Fruit fly (Drosophila melanogaster): ENCODE results near the gene GATAd.
A peak's percentile ranks its signal among the peaks of the same experiment; 100 is the strongest.

GATAd gene

DNA sequence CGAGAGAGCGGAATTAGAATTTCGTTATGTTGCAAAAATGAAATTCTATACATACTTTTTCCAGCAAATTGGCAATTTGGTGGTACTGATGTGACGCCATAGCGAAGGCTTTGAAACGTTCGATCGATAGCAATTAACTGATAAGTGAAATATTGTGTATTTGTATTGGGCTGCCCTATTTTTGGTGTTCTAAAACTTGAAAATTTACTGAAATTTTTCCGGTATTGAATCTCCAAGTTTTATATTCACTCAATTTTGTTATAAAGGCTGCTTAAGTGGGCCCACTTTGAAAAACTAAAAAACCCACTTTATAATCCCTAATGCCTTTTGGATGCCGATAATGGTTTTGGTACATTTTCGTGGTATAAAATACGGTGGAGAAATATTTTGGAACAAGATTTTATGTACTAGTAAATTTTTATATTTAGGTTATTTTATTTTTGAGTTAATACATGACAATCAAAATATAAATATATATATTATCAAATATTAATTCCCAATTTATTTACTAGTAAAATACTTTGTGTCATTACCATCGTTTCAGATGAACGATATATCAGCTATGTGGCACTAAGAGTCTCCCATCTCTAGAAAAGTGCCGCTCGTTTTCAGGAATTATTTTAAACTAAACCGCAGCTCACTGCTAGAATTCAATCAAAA, 29.0 kb downstream of the GATAd start, which contains the start of the genes Cand1 and pim (continued):
- TF ChIP-seq hkb (optimal IDR thresholded peaks at IDR 0.05) = no peak
- TF ChIP-seq hkb (GFP tag; IDR thresholded peaks at IDR 0.05) = no peak
- TF ChIP-seq YL-1 (GFP tag; optimal IDR thresholded peaks at IDR 0.05) = peak; percentile 52
- TF ChIP-seq CG13296 (GFP tag; optimal IDR thresholded peaks at IDR 0.05) = no peak
- no peak for TF ChIP-seq CG11504 (tag; optimal IDR thresholded peaks at IDR 0.05)
- no peak for TF ChIP-seq sob (GFP tag; IDR thresholded peaks at IDR 0.05)
- no peak for TF ChIP-seq Taf1 (GFP tag; IDR thresholded peaks at IDR 0.05)
- TF ChIP-seq CG8944 (GFP tag; optimal IDR thresholded peaks at IDR 0.05) = no peak
- no peak for TF ChIP-seq CTCF (GFP tag; optimal IDR thresholded peaks at IDR 0.05)
- no peak for TF ChIP-seq Dad (GFP tag; optimal IDR thresholded peaks at IDR 0.05)
- peak; percentile 80 for TF ChIP-seq Scr (GFP tag; IDR thresholded peaks at IDR 0.05; ENCODE audit: partially characterized antibody)
- no peak for TF ChIP-seq wdn (GFP tag; IDR thresholded peaks at IDR 0.05)
- peak; percentile 3 for TF ChIP-seq Fer1 (GFP tag; optimal IDR thresholded peaks at IDR 0.05)
- TF ChIP-seq CoRest (tag; optimal IDR thresholded peaks at IDR 0.05) = peak; percentile 59
- no peak for TF ChIP-seq CG9609 (GFP tag; optimal IDR thresholded peaks at IDR 0.05)
- TF ChIP-seq CG18262 (tag; optimal IDR thresholded peaks at IDR 0.05) = peak; percentile 23
- TF ChIP-seq Doc3 (GFP tag; IDR thresholded peaks at IDR 0.05; ENCODE audit: partially characterized antibody) = peak; percentile 64; the same call in 2 of the 3 replicates
- no peak for TF ChIP-seq CG10209 (GFP tag; optimal IDR thresholded peaks at IDR 0.05)
- no peak for TF ChIP-seq gsb-n (tag; optimal IDR thresholded peaks at IDR 0.05)
- no peak for TF ChIP-seq CG9727 (GFP tag; optimal IDR thresholded peaks at IDR 0.05)
- TF ChIP-seq seq (GFP tag; IDR thresholded peaks at IDR 0.05) = no peak
- no peak for TF ChIP-seq CG17612 (GFP tag; IDR thresholded peaks at IDR 0.05)
- TF ChIP-seq hb (GFP tag; IDR thresholded peaks at IDR 0.05; ENCODE audit: partially characterized antibody) = no peak
- no peak for TF ChIP-seq CG10274 (GFP tag; optimal IDR thresholded peaks at IDR 0.05)
- TF ChIP-seq Awh (GFP tag; IDR thresholded peaks at IDR 0.05) = no peak
- TF ChIP-seq CG18619 (GFP tag; optimal IDR thresholded peaks at IDR 0.05) = no peak
- TF ChIP-seq phol (tag; optimal IDR thresholded peaks at IDR 0.05) = peak; percentile 57
- TF ChIP-seq Abd-B (GFP tag; optimal IDR thresholded peaks at IDR 0.05) = peak; percentile 36
- peak; percentile 36; the same call in 1 of the 3 replicates for TF ChIP-seq CG7963 (GFP tag; IDR thresholded peaks at IDR 0.05; ENCODE audit: partially characterized antibody)
- TF ChIP-seq CG2875 (GFP tag; optimal IDR thresholded peaks at IDR 0.05) = no peak
- TF ChIP-seq CG4404 (GFP tag; IDR thresholded peaks at IDR 0.05) = no peak
- no peak for TF ChIP-seq Trl (optimal IDR thresholded peaks at IDR 0.05)
- TF ChIP-seq Trl (GFP tag; optimal IDR thresholded peaks at IDR 0.05) = no peak
- no peak for TF ChIP-seq CG7372 (GFP tag; IDR thresholded peaks at IDR 0.05)
- TF ChIP-seq Hr3 (GFP tag; optimal IDR thresholded peaks at IDR 0.05) = no peak
- TF ChIP-seq CG1647 (GFP tag; optimal IDR thresholded peaks at IDR 0.05) = no peak
- TF ChIP-seq usp (GFP tag; optimal IDR thresholded peaks at IDR 0.05) = no peak
- TF ChIP-seq fru (optimal IDR thresholded peaks at IDR 0.05) = no peak
- TF ChIP-seq CG6813 (GFP tag; optimal IDR thresholded peaks at IDR 0.05) = no peak
- TF ChIP-seq da (GFP tag; optimal IDR thresholded peaks at IDR 0.05) = no peak
- no peak; the same call in 2 of the 3 replicates for TF ChIP-seq zen2 (GFP tag; IDR thresholded peaks at IDR 0.05; ENCODE audit: partially characterized antibody)
- TF ChIP-seq CkIIα-i1 (GFP tag; IDR thresholded peaks at IDR 0.05) = no peak
- no peak for TF ChIP-seq mam (GFP tag; optimal IDR thresholded peaks at IDR 0.05)
- TF ChIP-seq trh (GFP tag; optimal IDR thresholded peaks at IDR 0.05) = no peak
- TF ChIP-seq CG14860 (GFP tag; IDR thresholded peaks at IDR 0.05; ENCODE audit: partially characterized antibody) = 0 out of 3 replicates have a peak, but pooled peaks have one; percentile 12
- TF ChIP-seq Nf-YB (GFP tag; optimal IDR thresholded peaks at IDR 0.05) = no peak
- no peak for TF ChIP-seq croc (GFP tag; conservative IDR thresholded peaks at IDR 0.05)
- no peak for TF ChIP-seq Hr78 (GFP tag; optimal IDR thresholded peaks at IDR 0.05)
- TF ChIP-seq CG4730 (GFP tag; IDR thresholded peaks at IDR 0.05) = no peak
- TF ChIP-seq amos (GFP tag; IDR thresholded peaks at IDR 0.05; ENCODE audit: partially characterized antibody) = peak; percentile 71
- no peak for TF ChIP-seq sc (optimal IDR thresholded peaks at IDR 0.05)
- no peak for TF ChIP-seq sc (GFP tag; optimal IDR thresholded peaks at IDR 0.05)

All from whole organism, embryonic.